Fruit fly (Drosophila melanogaster) whole organism, embryonic: ENCODE results near the gene CG9030.

Experiments used
- Abd-B ChIP-seq: fragments of 200-800 bp; sonication (Bioruptor generic); optimal IDR thresholded peaks from 2 replicates; lab custom pipeline; 2018; ENCODE audit warnings: missing biosample characterization, mild to moderate bottlenecking, missing genetic modification characterization, moderate library complexity
- Asciz ChIP-seq: fragments of 200-800 bp; sonication (Bioruptor generic); optimal IDR thresholded peaks from 2 replicates; lab custom pipeline; 2017; ENCODE audit warnings: missing biosample characterization, mild to moderate bottlenecking, missing genetic modification characterization, missing genetic modification reagents
- BEAF-32 ChIP-seq: fragments of 200-800 bp; sonication (Bioruptor generic); optimal IDR thresholded peaks from 3 replicates; lab custom pipeline; 2017; ENCODE audit warnings: missing biosample characterization, missing genetic modification characterization, mild to moderate bottlenecking, moderate library complexity, missing genetic modification reagents
- Bdp1 ChIP-seq: fragments of 200-800 bp; sonication (Bioruptor generic); optimal IDR thresholded peaks from 3 replicates; lab custom pipeline; 2016; ENCODE audit warnings: missing biosample characterization, missing genetic modification characterization
- CG10274 ChIP-seq: fragments of 200-800 bp; sonication (Bioruptor generic); optimal IDR thresholded peaks from 3 replicates; lab custom pipeline; 2017; ENCODE audit warnings: missing biosample characterization, mild to moderate bottlenecking, missing genetic modification characterization
- CG10979 ChIP-seq: fragments of 200-800 bp; sonication (Bioruptor generic); optimal IDR thresholded peaks from 2 replicates; lab custom pipeline; 2018; ENCODE audit warnings: missing biosample characterization, mild to moderate bottlenecking, missing genetic modification characterization, moderate library complexity
- CG11456 ChIP-seq: fragments of 200-800 bp; sonication (Bioruptor generic); IDR thresholded peaks from 3 replicates; pipeline ENCODE4 v1.3.6; 2022; ENCODE audit warnings: missing biosample characterization, missing genetic modification characterization
- CG1233 ChIP-seq: fragments of 200-800 bp; sonication (Bioruptor generic); optimal IDR thresholded peaks from 4 replicates; lab custom pipeline; 2018; ENCODE audit warnings: missing biosample characterization, mild to moderate bottlenecking, missing genetic modification characterization
- CG14860 ChIP-seq: fragments of 200-800 bp; sonication (Bioruptor generic); IDR thresholded peaks from 3 replicates; pipeline ENCODE4 v1.3.6; 2022; ENCODE audit warnings: missing biosample characterization, missing genetic modification characterization; ENCODE audit not compliant: partially characterized antibody
- CG14965 ChIP-seq: fragments of 200-800 bp; sonication (Bioruptor generic); optimal IDR thresholded peaks from 2 replicates; lab custom pipeline; 2016; ENCODE audit warnings: missing biosample characterization, missing genetic modification characterization, borderline replicate concordance
- CG1529 ChIP-seq: fragments of 200-800 bp; sonication (Bioruptor generic); optimal IDR thresholded peaks from 3 replicates; lab custom pipeline; 2018; ENCODE audit warnings: missing biosample characterization, missing genetic modification characterization
- CG1603 ChIP-seq: fragments of 200-800 bp; sonication (Bioruptor generic); optimal IDR thresholded peaks from 2 replicates; lab custom pipeline; 2019; ENCODE audit warnings: missing biosample characterization, mild to moderate bottlenecking, missing genetic modification characterization, moderate library complexity
- CG17361 ChIP-seq: fragments of 200-800 bp; sonication (Bioruptor generic); IDR thresholded peaks from 3 replicates; pipeline ENCODE4 v1.3.6; 2022; ENCODE audit warnings: missing biosample characterization, missing genetic modification characterization
- CG18619 ChIP-seq: fragments of 200-800 bp; sonication (Bioruptor generic); optimal IDR thresholded peaks from 3 replicates; lab custom pipeline; 2017; ENCODE audit warnings: missing biosample characterization, mild to moderate bottlenecking, missing genetic modification characterization
- CG34422 ChIP-seq: fragments of 200-800 bp; sonication (Bioruptor generic); IDR thresholded peaks from 3 replicates; pipeline ENCODE4 v1.3.6; 2022; ENCODE audit warnings: missing biosample characterization, missing genetic modification characterization
- CG42726 ChIP-seq: fragments of 200-800 bp; sonication (Bioruptor generic); IDR thresholded peaks from 2 replicates; pipeline ENCODE4 v1.3.6; 2022; ENCODE audit warnings: missing biosample characterization, missing genetic modification characterization; ENCODE audit not compliant: partially characterized antibody
- CG4404 ChIP-seq: fragments of 200-800 bp; sonication (Bioruptor generic); IDR thresholded peaks from 2 replicates; pipeline ENCODE4 v1.3.6; 2022; ENCODE audit warnings: missing biosample characterization, missing genetic modification characterization
- CG4707 ChIP-seq: fragments of 200-800 bp; sonication (Bioruptor generic); optimal IDR thresholded peaks from 2 replicates; lab custom pipeline; 2018; ENCODE audit warnings: missing biosample characterization, mild to moderate bottlenecking, missing genetic modification characterization, moderate library complexity
- CG4730 ChIP-seq: fragments of 200-800 bp; sonication (Bioruptor generic); IDR thresholded peaks from 2 replicates; pipeline ENCODE4 v1.3.6; 2022; ENCODE audit warnings: missing biosample characterization, missing genetic modification characterization
- CG5245 ChIP-seq: fragments of 200-800 bp; sonication (Bioruptor generic); optimal IDR thresholded peaks from 3 replicates; lab custom pipeline; 2016; ENCODE audit warnings: missing biosample characterization, missing genetic modification characterization
- CG6254 ChIP-seq: fragments of 200-800 bp; sonication (Bioruptor generic); optimal IDR thresholded peaks from 3 replicates; lab custom pipeline; 2017; ENCODE audit warnings: mild to moderate bottlenecking, missing biosample characterization, missing genetic modification reagents, missing genetic modification characterization
- CG6272 ChIP-seq: fragments of 200-800 bp; sonication (Bioruptor generic); IDR thresholded peaks from 2 replicates; pipeline ENCODE4 v1.3.6; 2022; ENCODE audit warnings: missing biosample characterization, missing genetic modification characterization
- CG6689 ChIP-seq: fragments of 200-800 bp; sonication (Bioruptor generic); IDR thresholded peaks from 2 replicates; pipeline ENCODE4 v1.3.6; 2022; ENCODE audit warnings: missing biosample characterization, missing genetic modification characterization
- CG7745 ChIP-seq: fragments of 200-800 bp; sonication (Bioruptor generic); optimal IDR thresholded peaks from 2 replicates; lab custom pipeline; 2018; ENCODE audit warnings: missing biosample characterization, mild to moderate bottlenecking, missing genetic modification characterization, moderate library complexity
- CG7987 ChIP-seq: fragments of 200-800 bp; sonication (Bioruptor generic); optimal IDR thresholded peaks from 2 replicates; lab custom pipeline; 2018; ENCODE audit warnings: missing biosample characterization, mild to moderate bottlenecking, missing genetic modification characterization, moderate library complexity
- CG9437 ChIP-seq: fragments of 200-800 bp; sonication (Bioruptor generic); optimal IDR thresholded peaks from 2 replicates; lab custom pipeline; 2018; ENCODE audit warnings: missing biosample characterization, mild to moderate bottlenecking, missing genetic modification characterization
- CG9876 ChIP-seq: fragments of 200-800 bp; sonication (Bioruptor generic); optimal IDR thresholded peaks from 2 replicates; lab custom pipeline; 2016; ENCODE audit warnings: missing biosample characterization, missing genetic modification characterization
- Camta ChIP-seq: fragments of 200-800 bp; sonication (Bioruptor generic); optimal IDR thresholded peaks from 2 replicates; lab custom pipeline; 2016; ENCODE audit warnings: missing biosample characterization, missing genetic modification characterization
- Chrac-16 ChIP-seq: fragments of 200-800 bp; sonication (Bioruptor generic); optimal IDR thresholded peaks from 3 replicates; lab custom pipeline; 2016; ENCODE audit warnings: missing biosample characterization, missing genetic modification characterization
- ERR ChIP-seq: fragments of 200-800 bp; sonication (Bioruptor generic); optimal IDR thresholded peaks from 2 replicates; lab custom pipeline; 2016; ENCODE audit warnings: missing biosample characterization, missing genetic modification characterization
- Ets97D ChIP-seq: fragments of 200-800 bp; sonication (Bioruptor generic); optimal IDR thresholded peaks from 3 replicates; lab custom pipeline; 2016; ENCODE audit warnings: missing biosample characterization, missing genetic modification characterization
- Hand ChIP-seq: fragments of 200-800 bp; sonication (Bioruptor generic); optimal IDR thresholded peaks from 2 replicates; lab custom pipeline; 2017; ENCODE audit warnings: mild to moderate bottlenecking, missing biosample characterization, missing genetic modification reagents, missing genetic modification characterization
- HmgD ChIP-seq: fragments of 200-800 bp; sonication (Bioruptor generic); optimal IDR thresholded peaks from 3 replicates; lab custom pipeline; 2016; ENCODE audit warnings: missing biosample characterization, missing genetic modification characterization
- MTF-1 ChIP-seq: fragments of 200-800 bp; sonication (Bioruptor generic); optimal IDR thresholded peaks from 2 replicates; lab custom pipeline; 2018; ENCODE audit warnings: missing biosample characterization, mild to moderate bottlenecking, missing genetic modification characterization, borderline replicate concordance
- Med ChIP-seq: fragments of 200-800 bp; sonication (Bioruptor generic); peaks from one replicate; lab custom pipeline; 2016; ENCODE audit warnings: missing biosample characterization, missing genetic modification characterization, mild to moderate bottlenecking, inconsistent platforms, moderate library complexity
- Nf-YC ChIP-seq: fragments of 200-800 bp; optimal IDR thresholded peaks from 3 replicates; lab custom pipeline; 2019; ENCODE audit warnings: missing biosample characterization, mild to moderate bottlenecking, missing genetic modification characterization, moderate library complexity
- YL-1 ChIP-seq: fragments of 200-800 bp; sonication (Bioruptor generic); optimal IDR thresholded peaks from 3 replicates; lab custom pipeline; 2017; ENCODE audit warnings: missing biosample characterization, mild to moderate bottlenecking, missing genetic modification characterization
- ab ChIP-seq: fragments of 200-800 bp; sonication (Bioruptor generic); optimal IDR thresholded peaks from 2 replicates; lab custom pipeline; 2016; ENCODE audit warnings: missing biosample characterization, missing genetic modification characterization
- bowl ChIP-seq: fragments of 200-800 bp; sonication (Bioruptor generic); IDR thresholded peaks from 2 replicates; pipeline ENCODE4 v1.3.6; 2022; ENCODE audit warnings: missing biosample characterization, missing genetic modification characterization
- her ChIP-seq: fragments of 200-800 bp; sonication (Bioruptor generic); optimal IDR thresholded peaks from 2 replicates; lab custom pipeline; 2016; ENCODE audit warnings: missing biosample characterization, missing genetic modification characterization
- maf-S ChIP-seq: fragments of 200-800 bp; sonication (Bioruptor generic); optimal IDR thresholded peaks from 2 replicates; lab custom pipeline; 2016; ENCODE audit warnings: missing biosample characterization, missing genetic modification characterization
- nerfin-1 ChIP-seq: fragments of 200-800 bp; sonication (Bioruptor generic); optimal IDR thresholded peaks from 3 replicates; lab custom pipeline; 2019; ENCODE audit warnings: missing biosample characterization, mild to moderate bottlenecking, missing genetic modification characterization, moderate library complexity
- nom ChIP-seq: fragments of 200-800 bp; sonication (Bioruptor generic); optimal IDR thresholded peaks from 2 replicates; lab custom pipeline; 2017; ENCODE audit warnings: missing biosample characterization, missing genetic modification characterization, mild to moderate bottlenecking, moderate library complexity, missing genetic modification reagents
- pnt ChIP-seq: fragments of 200-800 bp; sonication (Bioruptor generic); optimal IDR thresholded peaks from 3 replicates; lab custom pipeline; 2016; ENCODE audit warnings: missing biosample characterization, missing genetic modification characterization
- sna ChIP-seq: fragments of 200-800 bp; sonication (Bioruptor generic); IDR thresholded peaks from 2 replicates; pipeline ENCODE4 v1.3.6; 2022; ENCODE audit warnings: missing biosample characterization, missing genetic modification characterization; ENCODE audit not compliant: partially characterized antibody
- tll ChIP-seq, 2 experiments: fragments of 200-800 bp in 1 of 2; fragments of >200 bp in 1 of 2; sonication (Bioruptor generic) in 1 of 2; optimal IDR thresholded peaks; 2 replicates each; lab custom pipeline; 2017 to 2019; ENCODE audit warnings: missing biosample characterization in 2 of 2, missing genetic modification characterization in 2 of 2, mild to moderate bottlenecking in 1 of 2, moderate library complexity in 1 of 2
- tx ChIP-seq: fragments of 200-800 bp; sonication (Bioruptor generic); optimal IDR thresholded peaks from 2 replicates; lab custom pipeline; 2016; ENCODE audit warnings: missing biosample characterization, missing genetic modification characterization
- unpg ChIP-seq: fragments of 200-800 bp; sonication (Bioruptor generic); optimal IDR thresholded peaks from 3 replicates; lab custom pipeline; 2018; ENCODE audit warnings: missing biosample characterization, mild to moderate bottlenecking, missing genetic modification characterization, moderate library complexity
- zfh1 ChIP-seq: fragments of 200-800 bp; sonication (Bioruptor generic); IDR thresholded peaks from 3 replicates; pipeline ENCODE4 v1.3.6; 2022; ENCODE audit warnings: missing biosample characterization, missing genetic modification characterization

CG9030 gene

DNA sequence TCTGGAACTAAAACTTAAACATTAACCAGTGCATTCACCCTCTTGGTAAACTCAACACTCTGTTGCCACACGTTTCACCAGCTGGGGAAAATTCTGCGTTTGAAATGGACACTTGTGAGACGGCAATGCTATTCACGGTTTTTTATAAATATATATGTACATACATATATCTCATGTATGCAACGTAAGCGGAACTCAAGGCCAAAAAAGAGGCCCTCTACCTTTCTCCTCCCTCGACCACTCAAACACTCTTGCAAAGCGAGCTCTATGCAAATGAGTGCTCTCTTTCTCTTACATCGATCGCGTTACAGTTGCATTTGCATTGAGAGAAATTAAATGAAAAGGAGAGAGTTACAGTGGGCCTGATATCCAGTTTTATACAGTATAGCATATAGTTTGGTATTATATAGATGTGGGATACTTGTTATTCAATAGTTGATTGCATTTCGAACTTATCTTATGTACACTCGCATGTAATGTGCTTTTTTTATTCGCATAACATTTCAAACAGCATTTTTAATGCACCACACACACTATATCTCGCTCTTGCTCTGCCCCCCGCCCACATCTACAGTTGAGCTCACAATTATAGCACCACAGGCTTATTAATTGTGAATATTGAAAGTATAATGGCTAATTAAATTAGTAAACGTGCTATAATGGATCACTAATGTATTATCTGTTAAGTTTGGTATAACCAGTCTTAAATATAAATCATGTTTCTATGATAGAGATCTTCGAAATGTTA, 2.6 kb downstream of the CG9030 start (continued):
- TF ChIP-seq CG5245 (GFP tag; lab: Kevin White, UChicago) (peak; percentile 10), CG1233 (peak; percentile 5), CG17361 (GFP tag; lab: Robert Waterston, UW) (peak; percentile 80), CG9437 (peak; percentile 65), CG18619 (GFP tag; lab: Kevin White, UChicago) (no peak), CG4707 (GFP tag; lab: Kevin White, UChicago) (peak; percentile 96), CG4404 (GFP tag; lab: Robert Waterston, UW) (no peak), ab (GFP tag; lab: Kevin White, UChicago) (no peak), her (GFP tag; lab: Kevin White, UChicago) (no peak), Abd-B (no peak), sna (no peak), CG6272 (GFP tag; lab: Robert Waterston, UW) (0 out of 2 replicates have a peak, but pooled peaks have one; percentile 33), CG7745 (no peak), Med (peak; percentile 78), CG1603 (peak; percentile 87), Ets97D (GFP tag; lab: Kevin White, UChicago) (no peak), CG11456 (GFP tag; lab: Robert Waterston, UW) (no peak), MTF-1 (GFP tag; lab: Kevin White, UChicago) (no peak), unpg (GFP tag; lab: Kevin White, UChicago) (peak; percentile 41), nom (GFP tag; lab: Kevin White, UChicago) (no peak), bowl (GFP tag; lab: Robert Waterston, UW) (no peak), CG6689 (GFP tag; lab: Robert Waterston, UW) (peak; percentile 37), pnt (peak; percentile 7), zfh1 (GFP tag; lab: Robert Waterston, UW) (peak; percentile 67; the same call in 2 of the 3 replicates), CG10979 (peak; percentile 64), ERR (GFP tag; lab: Kevin White, UChicago) (no peak), CG34422 (no peak), CG6254 (peak; percentile 27), tll (GFP tag; optimal IDR thresholded peaks at IDR 0.05; lab: Kevin White, UChicago) (no peak), CG1529 (GFP tag; lab: Kevin White, UChicago) (peak; percentile 52), nerfin-1 (tag; lab: Kevin White, UChicago) (peak; percentile 11), Asciz (GFP tag; lab: Kevin White, UChicago) (peak; percentile 49), CG7987 (GFP tag; lab: Kevin White, UChicago) (no peak), Nf-YC (tag; lab: Kevin White, UChicago) (no peak), CG9876 (GFP tag; lab: Kevin White, UChicago) (no peak), Camta (GFP tag; lab: Kevin White, UChicago) (no peak), BEAF-32 (no peak), CG10274 (no peak), YL-1 (GFP tag; lab: Kevin White, UChicago) (no peak), CG14860 (no peak), maf-S (GFP tag; lab: Kevin White, UChicago) (no peak), HmgD (GFP tag; lab: Kevin White, UChicago) (no peak), Chrac-16 (GFP tag; lab: Kevin White, UChicago) (peak; percentile 49), tx (no peak), CG4730 (GFP tag; lab: Robert Waterston, UW) (no peak), Hand (GFP tag; lab: Kevin White, UChicago) (no peak), CG14965 (GFP tag; lab: Kevin White, UChicago) (no peak), Bdp1 (GFP tag; lab: Kevin White, UChicago) (no peak), CG42726 (GFP tag; lab: Robert Waterston, UW) (no peak)
